Worm (Caenorhabditis elegans) whole organism, early embryonic: ENCODE results near the gene sod-4.

Experiments used
- aly-1 ChIP-seq: sonication (generic microtip); optimal IDR thresholded peaks from 2 replicates; lab custom pipeline; 2016; ENCODE audit warnings: missing genetic modification characterization, missing compliant biosample characterization
- ama-1 ChIP-seq: fragments of 150-350 bp; optimal IDR thresholded peaks from 2 replicates; lab custom pipeline; 2014
- ceh-36 ChIP-seq: sonication (generic microtip); optimal IDR thresholded peaks from 2 replicates; lab custom pipeline; 2016; ENCODE audit warnings: missing genetic modification characterization, inconsistent platforms, missing compliant biosample characterization
- ets-7 ChIP-seq: sonication (generic microtip); optimal IDR thresholded peaks from 2 replicates; lab custom pipeline; 2016; ENCODE audit warnings: missing genotype, missing genetic modification characterization, missing compliant biosample characterization
- hmg-4 ChIP-seq: fragments of 200-800 bp; sonication (Bioruptor generic); optimal IDR thresholded peaks from 2 replicates; lab custom pipeline; 2018; ENCODE audit warnings: mild to moderate bottlenecking, missing genetic modification characterization, missing compliant biosample characterization
- hnd-1 ChIP-seq: sonication (generic microtip); optimal IDR thresholded peaks from 2 replicates; lab custom pipeline; 2016; ENCODE audit warnings: missing genetic modification characterization, missing compliant biosample characterization
- tra-4 ChIP-seq: sonication (generic microtip); optimal IDR thresholded peaks from 2 replicates; lab custom pipeline; 2017; ENCODE audit warnings: missing genetic modification characterization, missing compliant biosample characterization

ce11 chrIII:9471996-9472395 is 28.2 kb downstream of the sod-4 start:
- TF ChIP-seq hmg-4 (GFP tag; lab: Kevin White, UChicago) (no peak), hnd-1 (no peak), ama-1 (lab: Kevin White, UChicago) (no peak), aly-1 (tag; lab: Kevin White, UChicago) (no peak), ets-7 (tag; lab: Kevin White, UChicago) (no peak), tra-4 (no peak), ceh-36 (no peak)
